Fruit fly (Drosophila melanogaster) whole organism, embryonic: ENCODE results near the gene simj.
A peak's percentile ranks its signal among the peaks of the same experiment; 100 is the strongest.

ENCODE experiments used
- ATbp ChIP-seq: fragments of 200-800 bp; sonication (Bioruptor generic); optimal IDR thresholded peaks from 2 replicates; lab custom pipeline; 2017; ENCODE audit warnings: missing biosample characterization, mild to moderate bottlenecking, missing genetic modification characterization, missing genetic modification reagents
- Atf3 ChIP-seq: fragments of 200-800 bp; sonication (Bioruptor generic); optimal IDR thresholded peaks from 3 replicates; lab custom pipeline; 2016; ENCODE audit warnings: missing biosample characterization, missing genetic modification characterization
- B-H1 ChIP-seq: fragments of 200-800 bp; sonication (Bioruptor generic); IDR thresholded peaks from 3 replicates; pipeline ENCODE4 v1.3.6; 2022; ENCODE audit warnings: missing biosample characterization, missing genetic modification characterization
- CG10209 ChIP-seq: fragments of 200-800 bp; sonication (Bioruptor generic); optimal IDR thresholded peaks from 3 replicates; lab custom pipeline; 2017; ENCODE audit warnings: missing biosample characterization, mild to moderate bottlenecking, missing genetic modification characterization, missing genetic modification reagents
- CG10321 ChIP-seq: fragments of 200-800 bp; sonication (Bioruptor generic); IDR thresholded peaks from 2 replicates; pipeline ENCODE4 v1.3.6; 2022; ENCODE audit warnings: missing biosample characterization, missing genetic modification characterization
- CG11695 ChIP-seq: fragments of 200-800 bp; sonication (Bioruptor generic); IDR thresholded peaks from 3 replicates; pipeline ENCODE4 v1.3.6; 2022; ENCODE audit warnings: missing biosample characterization, missing genetic modification characterization
- CG1233 ChIP-seq: fragments of 200-800 bp; sonication (Bioruptor generic); optimal IDR thresholded peaks from 4 replicates; lab custom pipeline; 2018; ENCODE audit warnings: missing biosample characterization, mild to moderate bottlenecking, missing genetic modification characterization
- CG13775 ChIP-seq: fragments of 200-800 bp; sonication (Bioruptor generic); optimal IDR thresholded peaks from 3 replicates; lab custom pipeline; 2017; ENCODE audit warnings: missing biosample characterization, mild to moderate bottlenecking, missing genetic modification characterization
- CG15514 ChIP-seq: fragments of 200-800 bp; sonication (Bioruptor generic); optimal IDR thresholded peaks from 3 replicates; lab custom pipeline; 2017; ENCODE audit warnings: missing biosample characterization, missing genetic modification characterization, mild to moderate bottlenecking, moderate library complexity, missing genetic modification reagents
- CG16863 ChIP-seq: fragments of 200-800 bp; sonication (Bioruptor generic); optimal IDR thresholded peaks from 3 replicates; lab custom pipeline; 2016; ENCODE audit warnings: missing biosample characterization, missing genetic modification characterization
- CG1832 ChIP-seq: fragments of 200-800 bp; sonication (Bioruptor generic); optimal IDR thresholded peaks from 2 replicates; lab custom pipeline; 2017; ENCODE audit warnings: missing biosample characterization, mild to moderate bottlenecking, missing genetic modification characterization, inconsistent platforms
- CG18476 ChIP-seq: fragments of 200-800 bp; sonication (Bioruptor generic); optimal IDR thresholded peaks from 2 replicates; lab custom pipeline; 2016; ENCODE audit warnings: missing biosample characterization, mild to moderate bottlenecking, missing genetic modification characterization
- CG2129 ChIP-seq: fragments of 200-800 bp; sonication (Bioruptor generic); IDR thresholded peaks from 2 replicates; pipeline ENCODE4 v1.3.6; 2022; ENCODE audit warnings: missing biosample characterization, missing genetic modification characterization; ENCODE audit not compliant: partially characterized antibody
- CG42726 ChIP-seq: fragments of 200-800 bp; sonication (Bioruptor generic); IDR thresholded peaks from 2 replicates; pipeline ENCODE4 v1.3.6; 2022; ENCODE audit warnings: missing biosample characterization, missing genetic modification characterization; ENCODE audit not compliant: partially characterized antibody
- CG4707 ChIP-seq: fragments of 200-800 bp; sonication (Bioruptor generic); optimal IDR thresholded peaks from 2 replicates; lab custom pipeline; 2018; ENCODE audit warnings: missing biosample characterization, mild to moderate bottlenecking, missing genetic modification characterization, moderate library complexity
- CG7928 ChIP-seq: fragments of 200-800 bp; sonication (Bioruptor generic); optimal IDR thresholded peaks from 2 replicates; lab custom pipeline; 2017; ENCODE audit warnings: missing biosample characterization, mild to moderate bottlenecking, missing genetic modification characterization
- CG8478 ChIP-seq: fragments of >200 bp; optimal IDR thresholded peaks from 2 replicates; lab custom pipeline; 2018
- E2f1 ChIP-seq: fragments of 200-800 bp; sonication (Bioruptor generic); IDR thresholded peaks from 2 replicates; pipeline ENCODE4 v1.3.6; 2022; ENCODE audit warnings: missing biosample characterization, missing genetic modification characterization
- H2.0 ChIP-seq: fragments of 200-800 bp; sonication (Bioruptor generic); IDR thresholded peaks from 2 replicates; pipeline ENCODE4 v1.3.6; 2022; ENCODE audit warnings: missing biosample characterization, missing genetic modification characterization
- HmgZ ChIP-seq: fragments of 200-800 bp; sonication (Bioruptor generic); optimal IDR thresholded peaks from 2 replicates; lab custom pipeline; 2018; ENCODE audit warnings: missing biosample characterization, mild to moderate bottlenecking, missing genetic modification characterization
- Kr ChIP-seq: fragments of 200-800 bp; sonication (Bioruptor generic); optimal IDR thresholded peaks from 2 replicates; lab custom pipeline; 2017; ENCODE audit warnings: missing biosample characterization, mild to moderate bottlenecking, missing genetic modification characterization
- Med ChIP-seq: fragments of 200-800 bp; sonication (Bioruptor generic); peaks from one replicate; lab custom pipeline; 2016; ENCODE audit warnings: missing biosample characterization, missing genetic modification characterization, mild to moderate bottlenecking, inconsistent platforms, moderate library complexity
- NC2β ChIP-seq: fragments of 200-800 bp; sonication (Bioruptor generic); optimal IDR thresholded peaks from 2 replicates; lab custom pipeline; 2016; ENCODE audit warnings: missing biosample characterization, missing genetic modification characterization
- Neu2 ChIP-seq: fragments of 200-800 bp; sonication (Bioruptor generic); optimal IDR thresholded peaks from 3 replicates; lab custom pipeline; 2016; ENCODE audit warnings: missing biosample characterization, missing genetic modification characterization, borderline replicate concordance
- Nf-YA ChIP-seq: fragments of 200-800 bp; sonication (Bioruptor generic); IDR thresholded peaks from 2 replicates; pipeline ENCODE4 v1.3.6; 2022; ENCODE audit warnings: missing biosample characterization, missing genetic modification characterization
- Nf-YB ChIP-seq: fragments of 200-800 bp; sonication (Bioruptor generic); optimal IDR thresholded peaks from 3 replicates; lab custom pipeline; 2019; ENCODE audit warnings: missing biosample characterization, mild to moderate bottlenecking, missing genetic modification characterization, moderate library complexity
- Opbp ChIP-seq: fragments of 200-800 bp; sonication (Bioruptor generic); IDR thresholded peaks from 3 replicates; pipeline ENCODE4 v1.3.6; 2022; ENCODE audit warnings: missing biosample characterization, missing genetic modification characterization; ENCODE audit not compliant: partially characterized antibody
- Sry-β ChIP-seq: fragments of 200-800 bp; sonication (Bioruptor generic); optimal IDR thresholded peaks from 2 replicates; lab custom pipeline; 2018; ENCODE audit warnings: missing biosample characterization, mild to moderate bottlenecking, missing genetic modification characterization, moderate library complexity
- Ssrp ChIP-seq: fragments of 200-800 bp; sonication (Bioruptor generic); optimal IDR thresholded peaks from 2 replicates; lab custom pipeline; 2018; ENCODE audit warnings: missing biosample characterization, mild to moderate bottlenecking, missing genetic modification characterization, moderate library complexity
- Tbp ChIP-seq: fragments of >200 bp; optimal IDR thresholded peaks from 2 replicates; lab custom pipeline; 2018; ENCODE audit warnings: missing biosample characterization, missing genetic modification characterization
- cad ChIP-seq: fragments of >200 bp; optimal IDR thresholded peaks from 2 replicates; lab custom pipeline; 2017; ENCODE audit warnings: missing biosample characterization, missing genetic modification characterization
- caup ChIP-seq: fragments of 200-800 bp; sonication (Bioruptor generic); optimal IDR thresholded peaks from 3 replicates; lab custom pipeline; 2017; ENCODE audit warnings: missing biosample characterization, mild to moderate bottlenecking, missing genetic modification characterization, moderate library complexity; ENCODE audit not compliant: severe bottlenecking
- cwo ChIP-seq: fragments of 200-800 bp; sonication (Bioruptor generic); optimal IDR thresholded peaks from 3 replicates; lab custom pipeline; 2017; ENCODE audit warnings: missing biosample characterization, missing genetic modification characterization, mild to moderate bottlenecking, moderate library complexity, missing genetic modification reagents
- ewg ChIP-seq: fragments of 200-800 bp; sonication (Bioruptor generic); optimal IDR thresholded peaks from 3 replicates; lab custom pipeline; 2017; ENCODE audit warnings: mild to moderate bottlenecking, missing biosample characterization, missing genetic modification reagents, missing genetic modification characterization
- gfzf ChIP-seq: fragments of 200-800 bp; sonication (Bioruptor generic); optimal IDR thresholded peaks from 2 replicates; lab custom pipeline; 2016; ENCODE audit warnings: missing biosample characterization, mild to moderate bottlenecking, missing genetic modification characterization, moderate library complexity
- insv ChIP-seq, 2 experiments: fragments of 200-800 bp; sonication (Bioruptor generic); optimal IDR thresholded peaks; 3 replicates each; lab custom pipeline; 2016 to 2018; ENCODE audit warnings: missing biosample characterization in 2 of 2, missing genetic modification characterization in 2 of 2
- jing ChIP-seq: fragments of 200-800 bp; sonication (Bioruptor generic); optimal IDR thresholded peaks from 2 replicates; lab custom pipeline; 2018; ENCODE audit warnings: missing biosample characterization, mild to moderate bottlenecking, missing genetic modification characterization
- mld ChIP-seq: fragments of 200-800 bp; sonication (Bioruptor generic); IDR thresholded peaks from 3 replicates; pipeline ENCODE4 v1.3.6; 2022; ENCODE audit warnings: missing biosample characterization, missing genetic modification characterization; ENCODE audit not compliant: partially characterized antibody
- onecut ChIP-seq: fragments of 200-800 bp; sonication (Bioruptor generic); IDR thresholded peaks from 2 replicates; pipeline ENCODE4 v1.3.6; 2022; ENCODE audit warnings: missing biosample characterization, missing genetic modification characterization
- prd ChIP-seq, 3 experiments: fragments of >200 bp in 2 of 3; fragments of 200-800 bp in 1 of 3; sonication (Bioruptor generic) in 1 of 3; optimal IDR thresholded peaks in 2 of 3; IDR thresholded peaks in 1 of 3; 2 replicates in 2 of 3; 3 replicates in 1 of 3; pipeline versions ENCODE4 v1.3.6 to Lab custom; 2017 to 2022; ENCODE audit warnings: missing biosample characterization in 1 of 3, missing genetic modification characterization in 1 of 3
- pros ChIP-seq: fragments of 200-800 bp; sonication (Bioruptor generic); optimal IDR thresholded peaks from 3 replicates; lab custom pipeline; 2019; ENCODE audit warnings: missing biosample characterization, mild to moderate bottlenecking, missing genetic modification characterization, moderate library complexity
- sc ChIP-seq, 3 experiments: fragments of >200 bp in 2 of 3; fragments of 200-800 bp in 1 of 3; sonication (Bioruptor generic) in 1 of 3; optimal IDR thresholded peaks; 2 replicates in 2 of 3; 3 replicates in 1 of 3; lab custom pipeline; 2017; ENCODE audit warnings: mild to moderate bottlenecking in 1 of 3, missing biosample characterization in 1 of 3, missing genetic modification characterization in 1 of 3, missing genetic modification reagents in 1 of 3
- sens-2 ChIP-seq: fragments of 200-800 bp; sonication (Bioruptor generic); IDR thresholded peaks from 2 replicates; pipeline ENCODE4 v1.3.6; 2022; ENCODE audit warnings: missing biosample characterization, missing genetic modification characterization
- sqz ChIP-seq: fragments of 200-800 bp; sonication (Bioruptor generic); optimal IDR thresholded peaks from 3 replicates; lab custom pipeline; 2018; ENCODE audit warnings: missing biosample characterization, mild to moderate bottlenecking, missing genetic modification characterization
- stc ChIP-seq: fragments of 200-800 bp; sonication (Bioruptor generic); IDR thresholded peaks from 2 replicates; pipeline ENCODE4 v1.3.6; 2022; ENCODE audit warnings: missing biosample characterization, missing genetic modification characterization
- tgo ChIP-seq: fragments of 200-800 bp; sonication (Bioruptor generic); IDR thresholded peaks from 3 replicates; pipeline ENCODE4 v1.3.6; 2022; ENCODE audit warnings: missing biosample characterization, missing genetic modification characterization
- vfl ChIP-seq: fragments of 200-800 bp; sonication (Bioruptor generic); optimal IDR thresholded peaks from 2 replicates; lab custom pipeline; 2016; ENCODE audit warnings: missing biosample characterization, missing genetic modification characterization
- wor ChIP-seq: fragments of 200-800 bp; sonication (Bioruptor generic); IDR thresholded peaks from 2 replicates; pipeline ENCODE4 v1.3.6; 2022; ENCODE audit warnings: missing biosample characterization, missing genetic modification characterization
- zfh2 ChIP-seq: fragments of 200-800 bp; sonication (Bioruptor generic); optimal IDR thresholded peaks from 2 replicates; lab custom pipeline; 2016; ENCODE audit warnings: missing biosample characterization, missing genetic modification characterization

simj gene

dm6 chr3L:10683899-10684340 is 19.4 kb downstream of the simj start (continued):
- peak; percentile 70 for TF ChIP-seq ATbp
- no peak for TF ChIP-seq CG2129
- peak; percentile 56; the same call in 2 of the 3 replicates for TF ChIP-seq B-H1 (GFP tag; lab: Robert Waterston, UW)
- TF ChIP-seq CG8478 = no peak
- TF ChIP-seq Atf3 (GFP tag; lab: Kevin White, UChicago) = peak; percentile 4
- peak; percentile 16 for TF ChIP-seq Nf-YB (GFP tag; lab: Kevin White, UChicago)
- TF ChIP-seq Ssrp (tag; lab: Kevin White, UChicago) = peak; percentile 59
- TF ChIP-seq CG11695 (GFP tag; lab: Robert Waterston, UW) = peak; percentile 79
- TF ChIP-seq zfh2 = peak; percentile 55
- no peak for TF ChIP-seq Opbp (GFP tag; lab: Robert Waterston, UW)
- TF ChIP-seq Med = peak; percentile 97
- TF ChIP-seq sc (optimal IDR thresholded peaks at IDR 0.05; lab: Kevin White, UChicago) = no peak
- TF ChIP-seq sc (GFP tag; optimal IDR thresholded peaks at IDR 0.05; lab: Kevin White, UChicago) = peak; percentile 28
- peak; percentile 61 for TF ChIP-seq wor (GFP tag; lab: Robert Waterston, UW)
- no peak for TF ChIP-seq pros (GFP tag; lab: Kevin White, UChicago)
- TF ChIP-seq sqz = peak; percentile 20
- TF ChIP-seq CG1233 (GFP tag; lab: Kevin White, UChicago) = peak; percentile 58
- TF ChIP-seq cwo (GFP tag; lab: Kevin White, UChicago) = peak; percentile 78
- peak; percentile 49 for TF ChIP-seq CG13775 (GFP tag; lab: Kevin White, UChicago)
- no peak for TF ChIP-seq Tbp (GFP tag; lab: Kevin White, UChicago)
- no peak for TF ChIP-seq CG10321 (GFP tag; lab: Robert Waterston, UW)
- peak; percentile 48 for TF ChIP-seq Nf-YA
- no peak for TF ChIP-seq CG1832 (GFP tag; lab: Kevin White, UChicago)
- TF ChIP-seq tgo (GFP tag; lab: Robert Waterston, UW) = peak; percentile 75
- no peak for TF ChIP-seq prd (optimal IDR thresholded peaks at IDR 0.05; lab: Kevin White, UChicago)
- peak; percentile 82 for TF ChIP-seq prd (GFP tag; IDR thresholded peaks at IDR 0.05; lab: Robert Waterston, UW)
- peak; percentile 54 for TF ChIP-seq CG18476
- peak; percentile 56 for TF ChIP-seq E2f1 (GFP tag; lab: Robert Waterston, UW)
- peak; percentile 52 for TF ChIP-seq CG15514 (GFP tag; lab: Kevin White, UChicago)
- TF ChIP-seq cad (GFP tag; lab: Kevin White, UChicago) = no peak
- TF ChIP-seq CG7928 (GFP tag; lab: Kevin White, UChicago) = peak; percentile 29
- peak; percentile 57 for TF ChIP-seq onecut
- no peak for TF ChIP-seq CG42726 (GFP tag; lab: Robert Waterston, UW)
- peak; percentile 71 for TF ChIP-seq caup (GFP tag; lab: Kevin White, UChicago)
- no peak for TF ChIP-seq HmgZ (tag; lab: Kevin White, UChicago)
- TF ChIP-seq stc = peak; percentile 68; the same call in 1 of the 2 replicates
- peak; percentile 22 for TF ChIP-seq NC2β
- TF ChIP-seq vfl (GFP tag; lab: Kevin White, UChicago) = peak; percentile 6
- peak; percentile 21; the same call in 1 of the 2 replicates for TF ChIP-seq H2.0 (GFP tag; lab: Robert Waterston, UW)
- TF ChIP-seq jing (GFP tag; lab: Kevin White, UChicago) = peak; percentile 24
- no peak for TF ChIP-seq Neu2 (GFP tag; lab: Kevin White, UChicago)
- TF ChIP-seq ewg = peak; percentile 33
- TF ChIP-seq mld = no peak
- TF ChIP-seq sens-2 (GFP tag; lab: Robert Waterston, UW) = 0 out of 2 replicates have a peak, but pooled peaks have one; percentile 49
- TF ChIP-seq CG16863 (GFP tag; lab: Kevin White, UChicago) = peak; percentile 12
- TF ChIP-seq CG10209 (GFP tag; lab: Kevin White, UChicago) = peak; percentile 64
- no peak for TF ChIP-seq insv (GFP tag; optimal IDR thresholded peaks at IDR 0.05; lab: Kevin White, UChicago)
- no peak for TF ChIP-seq Kr (GFP tag; lab: Kevin White, UChicago)
- no peak for TF ChIP-seq gfzf
- no peak for TF ChIP-seq Sry-β (GFP tag; lab: Kevin White, UChicago)
- TF ChIP-seq CG4707 (GFP tag; lab: Kevin White, UChicago) = no peak
